Worm (Caenorhabditis elegans) whole organism, early embryonic: ENCODE results near the gene D2021.4.

Source experiments
- F13C5.2 ChIP-seq: sonication (generic microtip); optimal IDR thresholded peaks from 2 replicates; lab custom pipeline; 2017; ENCODE audit warnings: mild to moderate bottlenecking, missing genetic modification characterization, inconsistent platforms, missing compliant biosample characterization
- ama-1 ChIP-seq: fragments of 150-350 bp; optimal IDR thresholded peaks from 2 replicates; lab custom pipeline; 2014
- ceh-13 ChIP-seq: fragments of 200-800 bp; sonication (Bioruptor generic); optimal IDR thresholded peaks from 2 replicates; lab custom pipeline; 2018; ENCODE audit warnings: mild to moderate bottlenecking, missing genetic modification characterization, missing compliant biosample characterization
- flt-1 ChIP-seq: fragments of 200-800 bp; sonication (Bioruptor generic); IDR thresholded peaks from 2 replicates; pipeline ENCODE4 v1.3.6; 2022; ENCODE audit warnings: missing genetic modification characterization, missing compliant biosample characterization
- hmbx-1 ChIP-seq: sonication (generic microtip); optimal IDR thresholded peaks from 2 replicates; lab custom pipeline; 2016; ENCODE audit warnings: mild to moderate bottlenecking, missing genetic modification characterization, missing compliant biosample characterization
- hmg-4 ChIP-seq: fragments of 200-800 bp; sonication (Bioruptor generic); optimal IDR thresholded peaks from 2 replicates; lab custom pipeline; 2018; ENCODE audit warnings: mild to moderate bottlenecking, missing genetic modification characterization, missing compliant biosample characterization
- hnd-1 ChIP-seq: sonication (generic microtip); optimal IDR thresholded peaks from 2 replicates; lab custom pipeline; 2016; ENCODE audit warnings: missing genetic modification characterization, missing compliant biosample characterization
- scrt-1 ChIP-seq: fragments of 200-800 bp; sonication (Bioruptor generic); IDR thresholded peaks from 2 replicates; pipeline ENCODE4 v1.3.6; 2022; ENCODE audit warnings: missing genetic modification characterization, missing compliant biosample characterization
- tbx-11 ChIP-seq: fragments of 200-800 bp; sonication (Bioruptor generic); IDR thresholded peaks from 2 replicates; pipeline ENCODE4 v1.3.6; 2022; ENCODE audit warnings: missing genetic modification characterization, missing compliant biosample characterization
- tbx-37 ChIP-seq: fragments of 200-800 bp; sonication (Bioruptor generic); conservative IDR thresholded peaks from 2 replicates; pipeline ENCODE4 v1.3.6; 2022; ENCODE audit warnings: missing genetic modification reagents, missing genetic modification characterization, missing compliant biosample characterization
- tra-4 ChIP-seq: sonication (generic microtip); optimal IDR thresholded peaks from 2 replicates; lab custom pipeline; 2017; ENCODE audit warnings: missing genetic modification characterization, missing compliant biosample characterization

DNA sequence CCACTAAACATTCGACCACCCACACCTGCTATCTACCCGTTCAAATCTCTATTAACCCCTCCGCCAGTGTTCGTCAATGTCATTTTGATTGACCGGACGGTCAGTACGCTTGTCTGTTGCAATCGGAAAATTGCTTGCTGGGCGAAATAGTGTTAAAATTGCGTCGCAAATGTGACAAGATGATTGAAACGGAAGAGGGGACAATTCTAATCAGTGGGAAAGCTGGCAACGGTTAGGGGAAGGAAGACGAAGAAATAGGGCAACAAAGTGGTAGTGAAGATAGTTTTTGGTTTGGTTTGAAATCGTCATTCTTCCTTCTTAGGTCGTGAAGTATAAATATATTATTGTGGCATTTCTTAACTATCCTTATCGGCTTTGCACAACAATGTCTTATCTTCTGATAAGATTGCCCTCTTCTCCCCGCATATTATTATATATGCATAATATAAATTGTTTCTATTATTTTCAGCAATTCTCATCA lies 19.6 kb upstream of the D2021.4 start:
- no peak for TF ChIP-seq F13C5.2 (tag; lab: Kevin White, UChicago)
- no peak for TF ChIP-seq ceh-13 (GFP tag; lab: Kevin White, UChicago)
- TF ChIP-seq tra-4 (tag; lab: Kevin White, UChicago) = no peak
- TF ChIP-seq tbx-37 (GFP tag; lab: Robert Waterston, UW) = no peak
- no peak for TF ChIP-seq tbx-11 (GFP tag; lab: Robert Waterston, UW)
- no peak for TF ChIP-seq hmbx-1 (tag; lab: Kevin White, UChicago)
- TF ChIP-seq ama-1 = no peak
- no peak for TF ChIP-seq hnd-1
- TF ChIP-seq hmg-4 = peak; percentile 3
- no peak for TF ChIP-seq scrt-1 (GFP tag; lab: Robert Waterston, UW)
- TF ChIP-seq flt-1 (GFP tag; lab: Robert Waterston, UW) = no peak
